Worm (Caenorhabditis elegans): ENCODE results near the gene T24B8.4.
A peak's percentile ranks its signal among the peaks of the same experiment; 100 is the strongest.

DNA sequence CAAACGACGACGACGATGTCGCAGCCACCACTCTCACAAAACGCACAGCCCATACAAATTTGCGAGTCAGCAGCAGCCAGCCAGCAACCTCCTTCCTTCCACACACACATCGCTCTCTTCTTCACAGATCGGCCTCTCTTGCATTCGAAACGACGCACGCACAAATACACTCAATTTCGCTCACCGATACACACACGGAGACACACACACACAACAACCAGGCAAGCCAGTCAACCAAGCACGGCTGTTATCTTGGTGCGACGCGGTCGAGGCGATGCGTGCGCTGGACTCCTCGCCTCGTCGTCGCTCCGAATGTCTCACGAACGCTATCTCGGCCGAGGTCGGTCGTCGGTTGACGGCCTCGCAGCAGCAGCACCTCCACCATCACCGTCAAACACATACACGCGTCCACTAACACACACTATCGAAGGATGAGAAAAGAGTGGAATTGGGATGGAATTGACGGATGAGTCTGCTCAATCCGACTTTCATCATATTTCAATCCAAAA lies 10.3 kb downstream of the T24B8.4 start:
- peak in 1 of 2 experiments; percentile 83 for TF ChIP-seq ztf-11 (tag; optimal IDR thresholded peaks at IDR 0.05)
- peak; percentile 23 for TF ChIP-seq pax-3 (tag; optimal IDR thresholded peaks at IDR 0.05)
- TF ChIP-seq lin-39 (tag; optimal IDR thresholded peaks at IDR 0.05), result no peak
- TF ChIP-seq ceh-82 (tag; optimal IDR thresholded peaks at IDR 0.05), result peak; percentile 70 to 97 (median 76)
- no peak for TF ChIP-seq unc-62 (GFP tag; optimal IDR thresholded peaks at IDR 0.05)
- peak in 1 of 2 experiments; percentile 93 for TF ChIP-seq mdl-1 (tag; optimal IDR thresholded peaks at IDR 0.05)
- peak; percentile 88 for TF ChIP-seq fos-1 (tag; optimal IDR thresholded peaks at IDR 0.05)
- peak; percentile 64 for TF ChIP-seq nhr-237 (tag; optimal IDR thresholded peaks at IDR 0.05)
- TF ChIP-seq dpl-1 (GFP tag; optimal IDR thresholded peaks at IDR 0.05), result peak; percentile 53 to 64 (median 55)
- no peak for TF ChIP-seq sox-4 (tag; optimal IDR thresholded peaks at IDR 0.05)
- peak; percentile 52 for TF ChIP-seq aly-2 (tag; optimal IDR thresholded peaks at IDR 0.05)
- no peak for TF ChIP-seq alr-1 (tag; optimal IDR thresholded peaks at IDR 0.05; ENCODE audit: borderline replicate concordance)
- TF ChIP-seq hlh-4 (tag; optimal IDR thresholded peaks at IDR 0.05), result no peak

Measured in whole organism, L1 larva.